Worm (Caenorhabditis elegans) whole organism, L1 larva: ENCODE measurements around the gene rer-1.

Experiments
- C04F5.9 ChIP-seq: sonication (generic microtip); optimal IDR thresholded peaks from 2 replicates; lab custom pipeline; 2016; ENCODE audit warnings: missing genetic modification characterization, missing compliant biosample characterization
- C16A3.4 ChIP-seq: fragments of 150-350 bp; optimal IDR thresholded peaks from 2 replicates; lab custom pipeline; 2014; ENCODE audit warnings: missing biosample characterization, missing genetic modification characterization
- C34B4.2 ChIP-seq: sonication (generic microtip); optimal IDR thresholded peaks from 2 replicates; lab custom pipeline; 2017; ENCODE audit warnings: mild to moderate bottlenecking, missing genetic modification characterization, missing compliant biosample characterization
- F16B12.6 ChIP-seq: fragments of 150-350 bp; optimal IDR thresholded peaks from 2 replicates; lab custom pipeline; 2014; ENCODE audit warnings: missing biosample characterization, missing genetic modification characterization
- aly-2 ChIP-seq: fragments of 150-350 bp; optimal IDR thresholded peaks from 2 replicates; lab custom pipeline; 2014; ENCODE audit warnings: missing biosample characterization, missing genetic modification characterization
- ama-1 ChIP-seq: fragments of 150-350 bp; optimal IDR thresholded peaks from 2 replicates; lab custom pipeline; 2014
- blmp-1 ChIP-seq: fragments of 150-350 bp; optimal IDR thresholded peaks from 2 replicates; lab custom pipeline; 2014; ENCODE audit warnings: missing biosample characterization, missing genetic modification characterization
- ceh-63 ChIP-seq: fragments of 200-800 bp; sonication (Bioruptor generic); optimal IDR thresholded peaks from 2 replicates; lab custom pipeline; 2018; ENCODE audit warnings: mild to moderate bottlenecking, missing genetic modification characterization, missing compliant biosample characterization
- ceh-8 ChIP-seq: fragments of 200-800 bp; sonication (Bioruptor generic); optimal IDR thresholded peaks from 2 replicates; lab custom pipeline; 2018; ENCODE audit warnings: mild to moderate bottlenecking, missing genetic modification characterization, moderate library complexity, missing compliant biosample characterization
- ceh-82 ChIP-seq, 3 experiments: fragments of 150-350 bp in 1 of 3; sonication (generic microtip) in 2 of 3; optimal IDR thresholded peaks; 2 replicates each; lab custom pipeline; 2014 to 2017; ENCODE audit warnings: missing biosample characterization in 3 of 3, missing genetic modification characterization in 3 of 3
- ceh-88 ChIP-seq: fragments of 200-800 bp; sonication (Bioruptor generic); IDR thresholded peaks from 2 replicates; pipeline ENCODE4 v1.3.6; 2022; ENCODE audit warnings: missing genetic modification characterization, missing compliant biosample characterization
- ceh-90 ChIP-seq: sonication (generic microtip); optimal IDR thresholded peaks from 2 replicates; lab custom pipeline; 2016; ENCODE audit warnings: missing genetic modification characterization, missing compliant biosample characterization
- ces-1 ChIP-seq: fragments of 150-350 bp; optimal IDR thresholded peaks from 2 replicates; lab custom pipeline; 2014; ENCODE audit warnings: missing biosample characterization, missing genetic modification reagents, missing genetic modification characterization
- dpl-1 ChIP-seq, 3 experiments: fragments of 150-350 bp in 2 of 3; sonication (generic microtip) in 1 of 3; optimal IDR thresholded peaks; 2 replicates each; lab custom pipeline; 2014 to 2017; ENCODE audit warnings: missing biosample characterization in 3 of 3, missing genetic modification characterization in 3 of 3, missing genetic modification reagents in 3 of 3
- efl-1 ChIP-seq, 4 experiments: fragments of 150-350 bp; optimal IDR thresholded peaks in 3 of 4; peaks in 1 of 4; 1 replicate in 1 of 4; 2 replicates in 3 of 4; lab custom pipeline; 2014; ENCODE audit warnings: missing biosample characterization in 2 of 4, missing genetic modification characterization in 2 of 4, missing genetic modification reagents in 2 of 4
- efl-3 ChIP-seq: fragments of 200-800 bp; sonication (Bioruptor generic); optimal IDR thresholded peaks from 2 replicates; lab custom pipeline; 2018; ENCODE audit warnings: mild to moderate bottlenecking, missing genetic modification characterization, missing compliant biosample characterization
- egl-13 ChIP-seq: sonication (generic microtip); optimal IDR thresholded peaks from 2 replicates; lab custom pipeline; 2016; ENCODE audit warnings: missing genotype, missing genetic modification reagents, missing genetic modification characterization, missing compliant biosample characterization
- elt-3 ChIP-seq, 6 experiments: fragments of 150-350 bp in 1 of 6; sonication (generic microtip); optimal IDR thresholded peaks; 2 replicates each; lab custom pipeline; 2017 to 2018; ENCODE audit warnings: missing biosample characterization in 6 of 6, missing genetic modification characterization in 6 of 6, inconsistent platforms in 1 of 6
- ets-5 ChIP-seq: fragments of 200-800 bp; sonication (Bioruptor generic); IDR thresholded peaks from 2 replicates; pipeline ENCODE4 v1.3.6; 2022; ENCODE audit warnings: missing genetic modification characterization, missing compliant biosample characterization
- fos-1 ChIP-seq: fragments of 150-350 bp; optimal IDR thresholded peaks from 2 replicates; lab custom pipeline; 2014; ENCODE audit warnings: missing biosample characterization, missing genetic modification characterization
- grh-1 ChIP-seq: fragments of 200-800 bp; sonication (Bioruptor generic); IDR thresholded peaks from 2 replicates; pipeline ENCODE4 v1.3.6; 2022; ENCODE audit warnings: missing genetic modification reagents, missing genetic modification characterization, missing compliant biosample characterization
- hlh-17 ChIP-seq: fragments of 200-800 bp; sonication (Bioruptor generic); optimal IDR thresholded peaks from 2 replicates; lab custom pipeline; 2018; ENCODE audit warnings: missing genetic modification characterization, mild to moderate bottlenecking, missing compliant biosample characterization, moderate library complexity, borderline replicate concordance
- jun-1 ChIP-seq: fragments of 150-350 bp; optimal IDR thresholded peaks from 2 replicates; lab custom pipeline; 2014; ENCODE audit warnings: missing biosample characterization, missing genetic modification reagents, missing genetic modification characterization
- lin-14 ChIP-seq: fragments of 200-800 bp; sonication (Bioruptor generic); optimal IDR thresholded peaks from 2 replicates; lab custom pipeline; 2018; ENCODE audit warnings: mild to moderate bottlenecking, missing genetic modification characterization, moderate library complexity, missing compliant biosample characterization
- lin-35 ChIP-seq, 2 experiments: fragments of 150-350 bp; optimal IDR thresholded peaks; 2 replicates each; lab custom pipeline; 2014; ENCODE audit warnings: missing biosample characterization in 2 of 2, missing genetic modification characterization in 2 of 2, missing genetic modification reagents in 2 of 2
- lin-39 ChIP-seq: fragments of 150-350 bp; optimal IDR thresholded peaks from 2 replicates; lab custom pipeline; 2014; ENCODE audit warnings: missing biosample characterization, missing genetic modification reagents, missing genetic modification characterization
- lsy-2 ChIP-seq, 2 experiments: fragments of 150-350 bp; optimal IDR thresholded peaks; 2 replicates each; lab custom pipeline; 2014; ENCODE audit warnings: missing biosample characterization in 2 of 2, missing genetic modification characterization in 2 of 2
- mep-1 ChIP-seq: fragments of 150-350 bp; optimal IDR thresholded peaks from 2 replicates; lab custom pipeline; 2014; ENCODE audit warnings: missing biosample characterization, missing genetic modification characterization
- nhr-11 ChIP-seq: fragments of 150-350 bp; optimal IDR thresholded peaks from 2 replicates; lab custom pipeline; 2014; ENCODE audit warnings: missing biosample characterization, missing genetic modification characterization
- nhr-12 ChIP-seq: sonication (generic microtip); optimal IDR thresholded peaks from 2 replicates; lab custom pipeline; 2017; ENCODE audit warnings: missing biosample characterization, missing genetic modification characterization
- nhr-19 ChIP-seq: fragments of 200-800 bp; sonication (Bioruptor generic); conservative IDR thresholded peaks from 2 replicates; pipeline ENCODE4 v1.3.6; 2022; ENCODE audit warnings: missing genetic modification characterization, missing compliant biosample characterization
- nhr-20 ChIP-seq: sonication (generic microtip); optimal IDR thresholded peaks from 2 replicates; lab custom pipeline; 2016; ENCODE audit warnings: mild to moderate bottlenecking, missing genetic modification characterization, missing compliant biosample characterization
- nhr-237 ChIP-seq: fragments of 150-350 bp; optimal IDR thresholded peaks from 2 replicates; lab custom pipeline; 2014; ENCODE audit warnings: missing biosample characterization, missing genetic modification characterization
- nhr-47 ChIP-seq: sonication (generic microtip); optimal IDR thresholded peaks from 2 replicates; lab custom pipeline; 2016; ENCODE audit warnings: mild to moderate bottlenecking, missing genetic modification characterization, moderate library complexity, missing compliant biosample characterization
- nhr-71 ChIP-seq: sonication (generic microtip); optimal IDR thresholded peaks from 2 replicates; lab custom pipeline; 2016; ENCODE audit warnings: mild to moderate bottlenecking, missing genetic modification characterization, moderate library complexity, missing compliant biosample characterization
- nhr-85 ChIP-seq: sonication (generic microtip); peaks from one replicate; lab custom pipeline; 2016; ENCODE audit warnings: missing genetic modification characterization, inconsistent platforms, missing compliant biosample characterization
- nhr-90 ChIP-seq: sonication (generic microtip); optimal IDR thresholded peaks from 2 replicates; lab custom pipeline; 2016; ENCODE audit warnings: mild to moderate bottlenecking, missing genetic modification characterization, missing compliant biosample characterization; ENCODE audit not compliant: poor library complexity
- pag-3 ChIP-seq: sonication (generic microtip); optimal IDR thresholded peaks from 2 replicates; lab custom pipeline; 2017; ENCODE audit warnings: missing genetic modification characterization, mild to moderate bottlenecking, missing compliant biosample characterization, antibody characterized with exemption, borderline replicate concordance; ENCODE audit not compliant: insufficient read depth
- rnt-1 ChIP-seq: sonication (generic microtip); optimal IDR thresholded peaks from 2 replicates; lab custom pipeline; 2016; ENCODE audit warnings: mild to moderate bottlenecking, missing genetic modification characterization, moderate library complexity, missing compliant biosample characterization
- snu-23 ChIP-seq: sonication (generic microtip); optimal IDR thresholded peaks from 2 replicates; lab custom pipeline; 2016; ENCODE audit warnings: missing genetic modification characterization, missing compliant biosample characterization
- sptf-1 ChIP-seq: fragments of 150-350 bp; optimal IDR thresholded peaks from 2 replicates; lab custom pipeline; 2014; ENCODE audit warnings: missing biosample characterization, missing genetic modification characterization
- sup-37 ChIP-seq: fragments of 200-800 bp; sonication (Bioruptor generic); optimal IDR thresholded peaks from 2 replicates; lab custom pipeline; 2018; ENCODE audit warnings: mild to moderate bottlenecking, missing genetic modification characterization, missing compliant biosample characterization
- swsn-7 ChIP-seq: sonication (generic microtip); optimal IDR thresholded peaks from 2 replicates; lab custom pipeline; 2016; ENCODE audit warnings: missing genetic modification characterization, missing compliant biosample characterization
- tbx-2 ChIP-seq: sonication (generic microtip); optimal IDR thresholded peaks from 2 replicates; lab custom pipeline; 2016; ENCODE audit warnings: missing genetic modification characterization, missing compliant biosample characterization
- unc-130 ChIP-seq: fragments of 150-350 bp; optimal IDR thresholded peaks from 2 replicates; lab custom pipeline; 2017; ENCODE audit warnings: missing biosample characterization, missing genetic modification characterization, inconsistent platforms
- unc-86 ChIP-seq: sonication (generic microtip); optimal IDR thresholded peaks from 2 replicates; lab custom pipeline; 2016; ENCODE audit warnings: missing genetic modification characterization, missing compliant biosample characterization
- vab-15 ChIP-seq: sonication (generic microtip); optimal IDR thresholded peaks from 2 replicates; lab custom pipeline; 2017; ENCODE audit warnings: missing genotype, mild to moderate bottlenecking, missing genetic modification characterization, missing compliant biosample characterization
- zip-4 ChIP-seq: fragments of 200-800 bp; sonication (Bioruptor generic); optimal IDR thresholded peaks from 2 replicates; lab custom pipeline; 2018; ENCODE audit warnings: mild to moderate bottlenecking, missing genetic modification characterization, moderate library complexity, missing compliant biosample characterization

The rer-1 gene

ce11 chrII:8818257-8818656 lies 7.1 kb downstream of the rer-1 start (continued):
- TF ChIP-seq hlh-17 (no peak), aly-2 (tag; lab: Kevin White, UChicago) (no peak), C16A3.4 (tag; lab: Kevin White, UChicago) (no peak), sptf-1 (tag; lab: Kevin White, UChicago) (no peak), lin-39 (tag; lab: Kevin White, UChicago) (no peak), ceh-82 (tag; optimal IDR thresholded peaks at IDR 0.05; lab: Kevin White, UChicago) (no peak), vab-15 (tag; lab: Kevin White, UChicago) (no peak), dpl-1 (GFP tag; optimal IDR thresholded peaks at IDR 0.05; lab: Kevin White, UChicago) (no peak), jun-1 (tag; lab: Kevin White, UChicago) (no peak), unc-86 (tag; lab: Kevin White, UChicago) (no peak), F16B12.6 (tag; lab: Kevin White, UChicago) (no peak), C34B4.2 (tag; lab: Kevin White, UChicago) (no peak), ama-1 (lab: Kevin White, UChicago) (no peak), lin-14 (GFP tag; lab: Kevin White, UChicago) (peak; percentile 75), ceh-63 (no peak), fos-1 (tag; lab: Kevin White, UChicago) (no peak), nhr-19 (GFP tag; lab: Robert Waterston, UW) (peak; percentile 72), ces-1 (no peak), ceh-90 (tag; lab: Kevin White, UChicago) (no peak), blmp-1 (tag; lab: Kevin White, UChicago) (peak; percentile 43), lsy-2 (tag; optimal IDR thresholded peaks at IDR 0.05; lab: Kevin White, UChicago) (peak in 1 of 2 experiments; percentile 29), sup-37 (GFP tag; lab: Kevin White, UChicago) (no peak), efl-3 (GFP tag; lab: Kevin White, UChicago) (no peak), rnt-1 (no peak), grh-1 (GFP tag; lab: Robert Waterston, UW) (0 out of 2 replicates have a peak, but pooled peaks have one; percentile 8), zip-4 (GFP tag; lab: Kevin White, UChicago) (no peak), nhr-237 (tag; lab: Kevin White, UChicago) (no peak), mep-1 (tag; lab: Kevin White, UChicago) (no peak), ceh-8 (GFP tag; lab: Kevin White, UChicago) (no peak), pag-3 (tag; lab: Kevin White, UChicago) (no peak), unc-130 (peak; percentile 30), C04F5.9 (tag; lab: Kevin White, UChicago) (no peak), nhr-11 (tag; lab: Kevin White, UChicago) (no peak), ets-5 (GFP tag; lab: Robert Waterston, UW) (no peak), ceh-88 (GFP tag; lab: Robert Waterston, UW) (no peak), swsn-7 (tag; lab: Kevin White, UChicago) (no peak), tbx-2 (tag; lab: Kevin White, UChicago) (peak; percentile 51)

- peak in 1 of 2 experiments; percentile 33 for TF ChIP-seq lin-35 (GFP tag; optimal IDR thresholded peaks at IDR 0.05; lab: Kevin White, UChicago)
- TF ChIP-seq nhr-90 (tag; lab: Kevin White, UChicago), result peak; percentile 67
- TF ChIP-seq ceh-90 (tag; lab: Kevin White, UChicago), result no peak
- TF ChIP-seq ama-1 (lab: Kevin White, UChicago), result no peak
- TF ChIP-seq tbx-2 (tag; lab: Kevin White, UChicago), result peak; percentile 25
- peak; percentile 27 for TF ChIP-seq nhr-47 (tag; lab: Kevin White, UChicago)
- peak; percentile 5 for TF ChIP-seq mep-1 (tag; lab: Kevin White, UChicago)
- peak; percentile 55 for TF ChIP-seq nhr-20 (tag; lab: Kevin White, UChicago)
- peak in 3 of 6 experiments; percentile 17 to 46 (median 17) for TF ChIP-seq elt-3 (tag; optimal IDR thresholded peaks at IDR 0.05; lab: Kevin White, UChicago)
- TF ChIP-seq nhr-71, result peak; percentile 58
- TF ChIP-seq aly-2 (tag; lab: Kevin White, UChicago), result no peak
- peak in 1 of 2 experiments; percentile 23 for TF ChIP-seq lsy-2 (tag; optimal IDR thresholded peaks at IDR 0.05; lab: Kevin White, UChicago)
- TF ChIP-seq nhr-85 (tag; lab: Kevin White, UChicago), result peak; percentile 88
- no peak for TF ChIP-seq nhr-12 (tag; lab: Kevin White, UChicago)
- TF ChIP-seq egl-13 (tag; lab: Kevin White, UChicago), result no peak
- TF ChIP-seq nhr-19 (GFP tag; lab: Robert Waterston, UW), result peak; percentile 87
- peak; percentile 6 for TF ChIP-seq snu-23
- no peak for TF ChIP-seq efl-1 (optimal IDR thresholded peaks at IDR 0.05; lab: Kevin White, UChicago)
- peak in 1 of 2 experiments; percentile 67 for TF ChIP-seq efl-1 (GFP tag; optimal IDR thresholded peaks at IDR 0.05 in 1 of 2; lab: Kevin White, UChicago)
- TF ChIP-seq, all 84 proteins: peak for 13
These were observed 8.1 kb downstream of the rer-1 start, which contains the start of gene F46C5.10 for ce11 chrII:8818978-8819896. Gene F46C5.10 (minus strand): TSS chrII:8819028.
